Fruit fly (Drosophila melanogaster): ENCODE results near the gene REPTOR.

Gene REPTOR

DNA sequence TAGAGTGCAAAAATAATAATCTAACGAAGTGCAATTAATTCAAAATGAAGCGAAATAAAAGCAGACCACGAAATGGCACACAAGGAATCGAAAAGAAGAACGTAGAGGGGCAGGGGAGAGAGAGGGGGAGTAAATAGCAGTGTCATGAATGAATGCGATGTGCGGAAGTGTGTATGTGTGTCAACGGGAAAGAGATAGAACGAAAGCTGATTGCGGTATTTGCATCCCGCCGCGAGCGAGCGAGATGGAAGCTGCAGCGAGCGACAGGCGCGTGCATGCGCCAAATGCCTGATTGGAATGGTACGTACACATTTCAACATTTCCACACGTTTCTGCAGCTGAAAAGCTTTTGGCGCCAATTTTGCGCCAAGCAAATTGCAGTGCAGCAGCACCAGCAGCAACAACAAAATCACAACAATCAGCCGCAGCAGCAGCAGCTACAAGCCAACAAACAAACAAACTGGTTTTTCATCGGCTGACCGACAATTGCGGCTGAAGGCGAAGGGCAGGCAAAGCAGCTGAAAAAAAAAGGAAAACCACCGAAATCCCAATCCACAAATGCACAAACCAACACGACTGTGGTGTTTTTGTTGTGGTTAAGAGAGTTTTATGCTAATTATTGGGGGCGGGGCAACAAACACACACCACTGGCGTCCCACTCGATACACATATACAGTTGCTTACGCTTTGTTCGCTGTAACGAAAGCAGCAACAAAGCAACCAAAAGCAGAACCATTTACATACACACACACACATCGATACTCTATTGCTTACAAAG, 584 bp downstream of the REPTOR start:
- TF ChIP-seq psq (optimal IDR thresholded peaks at IDR 0.05) = peak; percentile 35
- TF ChIP-seq Myc (optimal IDR thresholded peaks at IDR 0.05) = no peak

DNA sequence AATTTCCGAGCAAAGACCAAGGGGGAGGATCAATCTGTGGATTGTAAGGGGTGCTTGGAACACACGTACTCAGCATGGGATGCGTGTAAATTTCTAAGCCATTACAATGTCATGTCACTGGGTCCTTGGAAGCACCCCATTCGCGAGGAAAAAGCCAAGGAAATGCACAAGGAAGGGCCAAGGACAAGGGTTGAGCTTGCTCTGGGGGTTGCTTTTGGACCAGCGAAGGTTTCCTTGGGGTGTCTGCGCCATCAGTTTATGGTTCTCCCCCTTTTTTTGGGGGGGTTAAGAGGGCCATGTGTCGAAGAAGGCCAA, 1.7 kb downstream of the REPTOR start:
- TF ChIP-seq Sin3A (optimal IDR thresholded peaks at IDR 0.05) (no peak), psq (optimal IDR thresholded peaks at IDR 0.05) (no peak), ttk (optimal IDR thresholded peaks at IDR 0.05) (no peak), insv (optimal IDR thresholded peaks at IDR 0.05) (no peak), h (optimal IDR thresholded peaks at IDR 0.05) (no peak)

DNA sequence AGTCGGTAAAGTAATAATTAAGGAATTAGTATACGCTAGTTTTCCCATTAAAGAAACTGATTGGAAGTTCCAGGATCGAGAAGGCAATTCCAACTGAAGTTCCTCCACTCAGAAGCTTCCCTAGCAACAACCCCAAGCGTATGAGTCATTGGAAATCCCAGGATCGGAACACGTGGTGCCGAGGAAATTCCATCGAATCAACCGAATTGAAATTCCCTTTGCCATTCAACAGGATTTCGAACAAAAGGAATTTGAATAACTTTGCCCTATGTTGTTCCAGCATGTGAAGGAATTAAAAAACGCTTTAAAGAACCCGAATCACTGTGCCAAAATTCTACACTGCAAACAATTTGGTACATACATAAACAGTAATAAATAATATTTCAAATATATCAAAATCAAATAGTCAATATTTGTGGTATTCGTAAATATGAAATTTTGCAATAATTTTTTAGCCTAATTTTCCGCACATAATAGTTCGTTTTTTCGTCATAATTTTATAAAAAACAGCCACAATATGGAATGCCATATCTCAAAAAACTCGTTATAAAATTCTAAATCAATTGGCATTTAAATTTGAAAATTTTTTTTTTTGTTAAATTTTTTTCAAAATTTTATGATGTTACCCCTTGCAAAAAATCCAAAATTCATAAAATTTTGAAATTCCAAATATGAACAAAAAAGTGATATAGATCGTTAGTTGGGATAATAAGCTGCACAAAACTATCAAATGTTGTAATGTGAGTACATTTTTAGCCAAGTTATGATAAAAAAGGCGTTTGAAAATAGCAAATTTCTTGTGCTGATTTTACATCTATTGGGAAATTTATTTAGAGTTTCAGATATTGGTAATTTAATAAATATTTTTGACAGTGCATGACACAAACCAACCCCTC, 2.3 kb downstream of the REPTOR start:
- TF ChIP-seq Myc (optimal IDR thresholded peaks at IDR 0.05) = no peak
- TF ChIP-seq Sin3A (optimal IDR thresholded peaks at IDR 0.05) = no peak
- TF ChIP-seq h (optimal IDR thresholded peaks at IDR 0.05) = no peak
- TF ChIP-seq insv (optimal IDR thresholded peaks at IDR 0.05) = no peak
- no peak for TF ChIP-seq psq (optimal IDR thresholded peaks at IDR 0.05)
- TF ChIP-seq ttk (optimal IDR thresholded peaks at IDR 0.05) = no peak

DNA sequence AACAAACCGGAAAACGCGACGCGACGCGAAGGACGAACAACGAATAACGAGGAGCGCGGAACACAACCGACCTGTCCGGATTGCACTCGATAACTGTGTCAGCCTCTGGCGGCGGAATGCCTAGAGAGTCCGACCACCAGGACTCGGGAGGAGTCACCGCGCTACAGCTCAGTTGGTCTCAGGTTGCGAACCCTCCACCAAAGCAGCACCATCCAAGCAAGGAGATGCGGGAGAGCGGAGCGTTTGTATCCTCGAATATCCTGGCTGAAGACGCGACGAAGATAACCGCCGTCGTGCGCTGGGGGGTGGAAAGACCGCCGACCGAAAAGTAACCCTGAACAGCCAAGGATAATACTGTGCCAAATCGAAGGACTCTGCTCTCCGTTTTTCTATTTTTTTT, 5.3 kb downstream of the REPTOR start:
- TF ChIP-seq Myc (optimal IDR thresholded peaks at IDR 0.05) (no peak), psq (optimal IDR thresholded peaks at IDR 0.05) (no peak), insv (optimal IDR thresholded peaks at IDR 0.05) (no peak), h (optimal IDR thresholded peaks at IDR 0.05) (no peak)

DNA sequence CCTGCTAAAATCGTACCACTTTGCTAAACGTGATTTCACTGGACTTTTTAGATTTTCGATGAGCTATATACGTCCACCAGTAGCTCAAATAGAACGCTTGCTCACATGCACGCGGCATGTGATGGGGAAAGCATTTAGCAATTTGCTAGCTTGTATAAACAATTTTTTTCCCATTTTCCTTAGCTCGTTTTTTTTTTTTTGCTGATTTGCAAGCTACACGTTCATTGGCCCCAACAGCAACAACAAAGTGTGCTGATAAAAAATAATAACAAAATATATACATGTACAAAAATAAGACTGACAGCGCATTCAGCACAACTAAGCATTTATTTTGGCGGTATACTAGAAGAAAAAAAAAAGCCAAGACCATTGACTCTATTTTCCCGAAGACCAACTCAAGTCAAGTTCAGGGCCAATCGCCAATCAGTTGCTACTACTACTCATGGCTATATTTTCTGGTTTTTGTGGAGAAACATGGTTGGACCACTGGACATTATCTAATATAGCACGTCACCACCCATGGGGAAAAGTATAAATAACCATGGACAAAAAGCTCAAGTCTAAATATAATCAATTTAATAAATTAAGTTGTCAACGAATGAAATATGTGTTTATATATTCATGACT, 6.8 kb downstream of the REPTOR start:
- no peak for TF ChIP-seq insv (optimal IDR thresholded peaks at IDR 0.05)

DNA sequence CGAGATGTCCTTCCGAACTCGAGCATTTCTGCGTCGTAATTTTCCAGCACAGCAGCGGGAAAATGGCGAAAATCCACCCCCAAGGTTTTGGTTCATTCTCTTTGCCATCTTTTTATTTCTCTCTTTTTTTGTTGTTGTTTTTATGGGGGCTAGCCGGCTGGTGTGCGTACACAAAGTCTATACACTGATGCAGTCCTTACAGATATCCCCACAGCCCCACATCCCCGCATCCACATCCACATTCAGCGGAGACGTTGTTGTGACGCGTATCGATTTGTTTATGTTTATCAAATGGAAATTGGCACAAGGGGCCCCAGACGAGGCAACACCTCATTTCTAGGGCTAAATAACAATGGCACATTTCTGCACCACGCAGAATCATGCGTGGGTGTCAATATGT, 7.6 kb downstream of the REPTOR start:
- no peak for TF ChIP-seq h (optimal IDR thresholded peaks at IDR 0.05)
- no peak for TF ChIP-seq psq (optimal IDR thresholded peaks at IDR 0.05)
- no peak for TF ChIP-seq Myc (optimal IDR thresholded peaks at IDR 0.05)
- TF ChIP-seq insv (optimal IDR thresholded peaks at IDR 0.05) = no peak
- no peak for TF ChIP-seq ttk (optimal IDR thresholded peaks at IDR 0.05)
- TF ChIP-seq Sin3A (optimal IDR thresholded peaks at IDR 0.05) = no peak

DNA sequence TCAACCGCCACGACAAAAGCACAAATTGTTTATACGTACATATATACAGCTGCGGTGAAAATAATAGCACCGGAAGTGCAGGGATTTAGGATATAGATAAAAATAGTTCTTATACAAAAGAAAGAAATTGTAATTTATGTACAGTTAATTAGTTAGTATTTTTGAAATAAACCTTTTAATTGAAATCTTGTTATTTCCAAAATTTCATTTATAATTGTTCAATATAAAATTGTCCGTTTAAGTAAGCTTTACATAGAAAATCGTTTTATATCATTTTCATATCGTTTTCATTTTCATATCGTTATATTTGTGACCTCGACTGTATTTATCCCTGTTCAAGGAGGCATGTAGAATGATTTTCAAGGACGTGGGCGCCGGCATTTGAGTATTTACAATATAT, 8.5 kb downstream of the REPTOR start:
- TF ChIP-seq ttk (optimal IDR thresholded peaks at IDR 0.05) (no peak), h (optimal IDR thresholded peaks at IDR 0.05) (no peak), psq (optimal IDR thresholded peaks at IDR 0.05) (no peak), Myc (optimal IDR thresholded peaks at IDR 0.05) (no peak), Sin3A (optimal IDR thresholded peaks at IDR 0.05) (no peak), insv (optimal IDR thresholded peaks at IDR 0.05) (no peak)

DNA sequence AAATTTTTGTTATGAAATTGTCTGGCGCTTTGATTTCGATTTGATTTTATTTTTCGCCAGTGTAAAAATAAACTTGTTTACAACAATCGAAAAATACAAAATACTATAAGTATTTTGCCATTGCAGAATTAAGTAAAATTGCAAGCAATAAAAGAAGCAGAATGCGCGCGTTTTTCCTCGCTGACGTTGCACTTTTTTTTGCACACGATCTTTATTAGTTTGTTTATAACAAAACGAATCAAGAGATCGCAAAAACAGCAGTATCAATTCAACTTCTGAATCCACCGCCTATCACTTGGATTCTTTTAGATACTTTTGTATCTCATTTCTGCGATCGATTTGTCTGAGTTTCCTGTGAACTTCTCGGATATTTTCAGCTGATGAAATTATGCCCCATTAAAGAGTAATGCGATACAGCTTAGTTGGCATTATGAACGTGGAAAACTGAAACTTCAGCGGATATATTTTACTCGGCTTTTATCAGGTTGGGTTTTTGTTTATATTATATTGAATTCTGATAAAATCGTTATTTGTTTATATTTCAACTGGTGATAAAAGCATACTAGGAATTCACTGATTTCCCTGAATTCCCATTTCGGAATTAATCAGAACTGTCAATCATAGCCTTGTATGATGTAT, 9.5 kb downstream of the REPTOR start:
- TF ChIP-seq Myc (optimal IDR thresholded peaks at IDR 0.05) = no peak
- TF ChIP-seq h (optimal IDR thresholded peaks at IDR 0.05) = no peak
- no peak for TF ChIP-seq Sin3A (optimal IDR thresholded peaks at IDR 0.05)
- no peak for TF ChIP-seq insv (optimal IDR thresholded peaks at IDR 0.05)
- no peak for TF ChIP-seq psq (optimal IDR thresholded peaks at IDR 0.05)

DNA sequence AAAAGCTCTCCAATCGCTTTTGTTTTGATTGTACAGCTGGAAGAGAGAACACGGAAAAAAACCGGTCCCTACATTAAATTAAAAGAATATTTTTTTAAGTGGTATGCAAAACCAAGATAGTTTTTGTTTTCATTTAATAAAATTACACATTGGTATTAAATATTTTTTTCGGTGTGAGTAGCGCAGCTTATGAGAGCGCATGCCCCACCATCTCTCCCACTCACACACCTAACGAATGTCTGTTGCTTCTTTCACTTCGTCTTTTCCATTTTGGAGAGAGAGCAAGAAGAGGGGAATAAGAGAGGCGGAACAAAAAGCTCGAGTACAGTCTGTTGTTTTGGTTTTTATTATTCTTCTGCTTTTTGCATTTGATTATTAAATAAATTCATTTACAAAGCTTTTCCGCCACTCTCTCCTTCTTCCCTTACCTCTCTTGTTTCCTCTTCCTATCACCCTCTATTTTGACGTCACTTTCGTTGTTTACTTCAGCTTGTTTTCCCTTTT, 10.1 kb downstream of the REPTOR start:
- no peak for TF ChIP-seq h (optimal IDR thresholded peaks at IDR 0.05)
- TF ChIP-seq ttk (optimal IDR thresholded peaks at IDR 0.05) = no peak
- peak; percentile 43 for TF ChIP-seq psq (optimal IDR thresholded peaks at IDR 0.05)
- no peak for TF ChIP-seq Myc (optimal IDR thresholded peaks at IDR 0.05)
- TF ChIP-seq Sin3A (optimal IDR thresholded peaks at IDR 0.05) = no peak

DNA sequence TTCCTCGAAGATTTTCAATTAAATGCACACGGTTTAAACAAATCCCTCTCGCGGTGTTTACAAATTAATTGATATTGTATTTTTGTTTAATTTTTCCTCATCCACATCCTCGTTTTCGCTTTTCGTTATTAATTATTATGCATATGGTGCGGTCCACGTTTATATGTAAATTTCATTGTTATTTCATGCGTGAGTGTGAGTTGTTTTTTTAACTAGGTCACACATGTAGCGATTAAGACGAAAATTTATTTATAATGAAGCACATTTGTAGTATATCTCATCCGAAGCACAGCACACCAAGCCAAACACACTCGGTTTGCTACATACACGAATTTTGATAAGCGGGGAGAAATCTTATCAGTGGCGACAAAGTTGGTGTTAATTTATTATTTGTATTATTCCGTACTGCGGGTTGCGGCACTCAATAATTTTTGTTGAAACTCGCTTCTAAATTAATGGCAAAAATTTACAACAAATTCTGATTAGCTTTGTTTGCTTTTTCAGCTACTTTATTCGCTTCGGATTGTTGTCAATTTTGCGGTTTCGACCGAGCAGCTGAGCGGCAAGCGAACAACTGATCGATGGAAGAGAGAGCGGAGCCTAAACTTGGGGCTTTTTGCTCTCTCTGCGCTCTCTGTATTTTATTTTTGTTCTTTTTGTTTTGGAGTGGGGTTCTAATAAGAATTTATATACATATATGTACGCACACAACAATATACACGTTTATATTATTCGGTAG, 11.1 kb downstream of the REPTOR start:
- TF ChIP-seq h (optimal IDR thresholded peaks at IDR 0.05) (no peak), insv (optimal IDR thresholded peaks at IDR 0.05) (no peak), Myc (optimal IDR thresholded peaks at IDR 0.05) (no peak), ttk (optimal IDR thresholded peaks at IDR 0.05) (no peak), psq (optimal IDR thresholded peaks at IDR 0.05) (no peak)

DNA sequence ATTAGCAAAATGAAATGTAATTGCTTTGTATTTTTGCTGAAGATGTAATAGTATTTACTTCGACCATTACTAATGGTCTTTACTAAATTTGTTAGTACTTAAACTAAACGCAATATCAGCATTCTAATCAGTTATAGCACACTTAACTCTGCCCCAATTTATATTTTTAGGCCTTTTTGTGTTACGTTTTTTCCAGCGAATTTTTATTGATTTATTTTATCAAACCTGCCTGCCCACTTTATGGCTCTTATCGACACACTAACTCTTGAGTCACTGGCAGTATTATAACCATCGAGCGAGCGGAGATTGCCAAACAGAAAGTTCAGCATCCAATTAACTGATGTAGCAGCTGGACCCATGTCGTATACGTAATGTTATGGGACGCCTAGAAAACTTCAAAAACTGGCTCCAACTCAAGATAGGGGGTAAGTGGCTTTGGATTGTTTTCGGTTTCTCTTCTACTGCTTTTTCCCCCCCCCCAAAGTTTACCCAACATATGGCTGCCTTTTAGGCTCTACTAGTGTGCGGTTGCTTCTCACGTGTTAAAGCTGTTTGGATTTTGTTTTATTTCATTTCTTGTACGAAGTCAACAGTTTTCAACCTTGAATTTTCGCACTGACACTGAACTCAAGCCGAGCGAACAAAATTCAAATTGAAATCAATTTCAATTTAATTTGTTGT, 12.9 kb downstream of the REPTOR start:
- TF ChIP-seq Sin3A (optimal IDR thresholded peaks at IDR 0.05) (no peak), ttk (optimal IDR thresholded peaks at IDR 0.05) (no peak), h (optimal IDR thresholded peaks at IDR 0.05) (no peak), Myc (optimal IDR thresholded peaks at IDR 0.05) (no peak), psq (optimal IDR thresholded peaks at IDR 0.05) (no peak), insv (optimal IDR thresholded peaks at IDR 0.05) (no peak)

Measured in Kc167 (cell line).